Fruit fly (Drosophila melanogaster): ENCODE data around the gene CG14292.

DNA sequence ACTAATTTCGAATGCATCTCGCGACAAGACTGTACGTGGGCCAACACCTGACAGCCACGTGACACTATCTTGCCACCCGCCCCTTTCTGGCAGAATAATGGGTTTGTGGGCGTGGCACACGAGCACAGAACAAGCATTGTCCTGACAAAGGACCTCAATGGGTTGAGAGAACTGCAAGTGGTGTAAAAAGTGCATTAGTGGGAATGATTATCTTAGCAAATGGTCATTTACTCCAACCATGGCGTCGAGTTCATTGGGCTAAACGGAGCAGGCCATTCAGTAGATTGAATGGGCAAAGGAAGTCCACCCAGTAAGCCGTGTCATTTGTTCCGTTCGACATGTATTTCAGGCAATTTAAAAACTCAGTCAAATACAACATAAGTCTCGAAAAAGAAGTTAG, 7.6 kb downstream of the CG14292 start, which contains the start of gene CG14297:
- TF ChIP-seq Meics (GFP tag; optimal IDR thresholded peaks at IDR 0.05) (no peak), CG3407 (GFP tag; optimal IDR thresholded peaks at IDR 0.05) (no peak), Dbx (GFP tag; IDR thresholded peaks at IDR 0.05) (no peak), CG15269 (tag; optimal IDR thresholded peaks at IDR 0.05) (no peak), ttk (GFP tag; IDR thresholded peaks at IDR 0.05) (no peak), ci (GFP tag; IDR thresholded peaks at IDR 0.05) (no peak)
